Worm (Caenorhabditis elegans) whole organism, mixed stage, embryonic: ENCODE measurements around the gene M03F8.7.

Source experiments
- drap-1 ChIP-seq: fragments of 200-800 bp; sonication (Bioruptor generic); optimal IDR thresholded peaks from 3 replicates; lab custom pipeline; 2018; ENCODE audit warnings: mild to moderate bottlenecking, missing genetic modification characterization, missing compliant biosample characterization
- mep-1 ChIP-seq: fragments of 150-350 bp; optimal IDR thresholded peaks from 2 replicates; lab custom pipeline; 2017; ENCODE audit warnings: missing biosample characterization, missing genetic modification reagents, missing genetic modification characterization, inconsistent platforms
- nhr-12 ChIP-seq: fragments of 150-350 bp; optimal IDR thresholded peaks from 2 replicates; lab custom pipeline; 2014; ENCODE audit warnings: missing biosample characterization, missing genetic modification characterization

DNA sequence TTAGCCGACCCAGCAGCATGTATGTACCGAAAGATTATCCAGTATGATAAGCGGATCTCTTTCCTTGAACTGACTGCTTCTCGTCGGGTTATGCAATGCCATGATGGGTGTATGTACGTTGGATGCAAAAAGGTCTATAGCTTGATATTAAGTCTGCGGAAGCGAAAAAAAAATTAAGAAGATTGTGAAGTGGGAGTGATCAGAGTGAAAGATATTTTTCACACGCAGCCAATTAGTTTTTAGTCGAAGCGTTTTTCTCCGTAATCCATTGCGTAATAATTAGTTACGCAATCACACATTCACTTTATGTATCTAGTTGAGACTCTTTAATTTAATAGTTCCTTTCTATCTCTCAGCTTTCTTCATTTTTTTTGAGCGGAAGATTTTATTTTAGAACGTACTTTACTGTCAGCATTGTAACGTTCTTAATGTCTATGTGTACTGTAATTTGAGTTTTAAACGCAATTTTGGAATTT lies 13.0 kb downstream of the M03F8.7 start:
- TF ChIP-seq mep-1 (tag; lab: Kevin White, UChicago) (no peak), drap-1 (no peak), nhr-12 (tag; lab: Kevin White, UChicago) (no peak)
